Fruit fly (Drosophila melanogaster) whole organism, adult: ENCODE results near the gene CG33965.

Experiments
- CG14711 ChIP-seq: fragments of 200-800 bp; sonication (Bioruptor generic); optimal IDR thresholded peaks from 2 replicates; lab custom pipeline; 2018; ENCODE audit warnings: missing biosample characterization, mild to moderate bottlenecking, missing genetic modification characterization, moderate library complexity
- CG1620 ChIP-seq: fragments of 200-800 bp; sonication (Bioruptor generic); optimal IDR thresholded peaks from 2 replicates; lab custom pipeline; 2016; ENCODE audit warnings: missing biosample characterization, missing genetic modification characterization
- CG7045 ChIP-seq: fragments of 200-800 bp; sonication (Bioruptor generic); optimal IDR thresholded peaks from 2 replicates; lab custom pipeline; 2017; ENCODE audit warnings: missing biosample characterization, mild to moderate bottlenecking, missing genetic modification characterization
- Crg-1 ChIP-seq: fragments of 200-800 bp; sonication (Bioruptor generic); optimal IDR thresholded peaks from 2 replicates; lab custom pipeline; 2016; ENCODE audit warnings: missing biosample characterization, missing genetic modification characterization
- Hr96 ChIP-seq: fragments of 200-800 bp; sonication (Bioruptor generic); optimal IDR thresholded peaks from 2 replicates; lab custom pipeline; 2016; ENCODE audit warnings: missing biosample characterization, missing genetic modification characterization
- Mnt ChIP-seq: fragments of 200-800 bp; sonication (Bioruptor generic); optimal IDR thresholded peaks from 2 replicates; lab custom pipeline; 2016; ENCODE audit warnings: missing biosample characterization, mild to moderate bottlenecking, missing genetic modification characterization
- cnc ChIP-seq, 2 experiments: fragments of >200 bp; optimal IDR thresholded peaks; 2 replicates each; lab custom pipeline; 2017
- kay ChIP-seq: fragments of 200-800 bp; sonication (Bioruptor generic); peaks from one replicate; lab custom pipeline; 2016; ENCODE audit warnings: missing biosample characterization, missing genetic modification characterization, borderline replicate concordance
- ovo ChIP-seq: fragments of 200-800 bp; sonication (Bioruptor generic); optimal IDR thresholded peaks from 2 replicates; lab custom pipeline; 2016; ENCODE audit warnings: missing biosample characterization, missing genetic modification characterization
- pad ChIP-seq: fragments of 200-800 bp; sonication (Bioruptor generic); optimal IDR thresholded peaks from 3 replicates; lab custom pipeline; 2017; ENCODE audit warnings: missing biosample characterization, missing genetic modification characterization, mild to moderate bottlenecking, moderate library complexity, missing genetic modification reagents
- toe ChIP-seq: fragments of 200-800 bp; sonication (Bioruptor generic); optimal IDR thresholded peaks from 2 replicates; lab custom pipeline; 2016; ENCODE audit warnings: missing biosample characterization, missing genetic modification characterization

DNA sequence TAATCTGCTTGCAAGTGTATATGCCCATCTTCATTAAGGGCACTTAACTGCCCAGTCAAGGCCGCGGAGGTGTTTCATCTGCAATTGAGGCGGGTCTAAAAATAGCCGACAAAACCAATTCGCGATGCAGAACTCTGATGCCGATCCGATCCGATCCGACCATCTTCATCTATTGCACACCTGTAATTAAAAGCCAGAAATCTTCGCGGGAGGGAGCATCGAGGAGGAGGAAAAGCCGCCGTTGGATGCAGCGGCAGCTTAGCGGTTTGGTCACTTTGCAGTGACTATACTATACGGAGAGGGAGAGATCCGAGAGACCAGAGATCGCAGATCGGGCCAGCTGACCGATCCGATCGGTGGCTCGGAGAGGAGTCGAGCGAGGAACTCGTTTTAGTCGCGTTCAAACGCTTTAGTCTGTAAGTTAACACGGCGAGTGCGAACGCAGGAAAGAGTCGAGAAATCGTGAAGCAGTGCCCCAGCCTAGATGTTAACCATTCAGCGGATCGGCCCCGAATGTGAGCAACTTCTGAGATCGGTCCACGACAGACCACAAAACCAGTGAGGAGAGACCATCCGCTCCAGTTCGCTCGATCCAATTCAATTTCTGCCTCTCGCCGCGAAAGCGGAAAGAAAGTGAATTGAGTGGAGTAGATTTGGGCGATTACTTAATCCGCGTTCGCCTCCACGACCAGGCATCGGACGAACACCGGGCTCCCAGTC lies 23.5 kb downstream of the CG33965 start, which contains the start of gene tfc:
- TF ChIP-seq pad (GFP tag; lab: Kevin White, UChicago) (no peak), ovo (no peak), CG1620 (GFP tag; lab: Kevin White, UChicago) (no peak), toe (GFP tag; lab: Kevin White, UChicago) (no peak), Crg-1 (GFP tag; lab: Kevin White, UChicago) (no peak), Hr96 (GFP tag; lab: Kevin White, UChicago) (no peak), CG7045 (GFP tag; lab: Kevin White, UChicago) (no peak), CG14711 (no peak), kay (GFP tag; lab: Kevin White, UChicago) (no peak), Mnt (no peak), cnc (optimal IDR thresholded peaks at IDR 0.05; lab: Kevin White, UChicago) (no peak)
